Fruit fly (Drosophila melanogaster) whole organism, embryonic: ENCODE results near the gene CG43085.

Source experiments
- BEAF-32 ChIP-seq: fragments of 200-800 bp; sonication (Bioruptor generic); optimal IDR thresholded peaks from 3 replicates; lab custom pipeline; 2017; ENCODE audit warnings: missing biosample characterization, missing genetic modification characterization, mild to moderate bottlenecking, moderate library complexity, missing genetic modification reagents
- CG11085 ChIP-seq: fragments of 200-800 bp; sonication (Bioruptor generic); IDR thresholded peaks from 2 replicates; pipeline ENCODE4 v1.3.6; 2022; ENCODE audit warnings: missing biosample characterization, missing genetic modification characterization
- CG11560 ChIP-seq: fragments of 200-800 bp; sonication (Bioruptor generic); IDR thresholded peaks from 3 replicates; pipeline ENCODE4 v1.3.6; 2022; ENCODE audit warnings: missing biosample characterization, missing genetic modification characterization
- CG13775 ChIP-seq: fragments of 200-800 bp; sonication (Bioruptor generic); optimal IDR thresholded peaks from 3 replicates; lab custom pipeline; 2017; ENCODE audit warnings: missing biosample characterization, mild to moderate bottlenecking, missing genetic modification characterization
- CG14014 ChIP-seq: fragments of 200-800 bp; sonication (Bioruptor generic); IDR thresholded peaks from 2 replicates; pipeline ENCODE4 v1.3.6; 2022; ENCODE audit warnings: missing biosample characterization, missing genetic modification characterization
- CG1602 ChIP-seq: fragments of 200-800 bp; sonication (Bioruptor generic); optimal IDR thresholded peaks from 3 replicates; lab custom pipeline; 2016; ENCODE audit warnings: missing biosample characterization, missing genetic modification characterization
- CG18262 ChIP-seq: fragments of 200-800 bp; optimal IDR thresholded peaks from 3 replicates; lab custom pipeline; 2019; ENCODE audit warnings: missing biosample characterization, mild to moderate bottlenecking, missing genetic modification characterization, moderate library complexity
- CG18619 ChIP-seq: fragments of 200-800 bp; sonication (Bioruptor generic); optimal IDR thresholded peaks from 3 replicates; lab custom pipeline; 2017; ENCODE audit warnings: missing biosample characterization, mild to moderate bottlenecking, missing genetic modification characterization
- CG32767 ChIP-seq: fragments of 200-800 bp; sonication (Bioruptor generic); IDR thresholded peaks from 2 replicates; pipeline ENCODE4 v1.3.6; 2022; ENCODE audit warnings: missing biosample characterization, missing genetic modification characterization
- CG3726 ChIP-seq: fragments of 200-800 bp; sonication (Bioruptor generic); IDR thresholded peaks from 3 replicates; pipeline ENCODE4, ENCODE4 v1.3.6; 2022; ENCODE audit warnings: missing biosample characterization, missing genetic modification characterization
- CG4820 ChIP-seq: fragments of 200-800 bp; sonication (Bioruptor generic); optimal IDR thresholded peaks from 3 replicates; lab custom pipeline; 2016; ENCODE audit warnings: missing biosample characterization, missing genetic modification characterization
- CG4854 ChIP-seq: fragments of 200-800 bp; sonication (Bioruptor generic); optimal IDR thresholded peaks from 2 replicates; lab custom pipeline; 2016; ENCODE audit warnings: missing biosample characterization, missing genetic modification characterization, inconsistent platforms
- CG7839 ChIP-seq: fragments of 200-800 bp; sonication (Bioruptor generic); optimal IDR thresholded peaks from 3 replicates; lab custom pipeline; 2018; ENCODE audit warnings: missing biosample characterization, mild to moderate bottlenecking, missing genetic modification characterization, moderate library complexity
- CG7963 ChIP-seq: fragments of 200-800 bp; sonication (Bioruptor generic); IDR thresholded peaks from 3 replicates; pipeline ENCODE4 v1.3.6; 2022; ENCODE audit warnings: missing biosample characterization, missing genetic modification characterization; ENCODE audit not compliant: partially characterized antibody
- CG8281 ChIP-seq: fragments of 200-800 bp; sonication (Bioruptor generic); optimal IDR thresholded peaks from 2 replicates; lab custom pipeline; 2018; ENCODE audit warnings: missing biosample characterization, mild to moderate bottlenecking, missing genetic modification characterization, moderate library complexity
- CG8924 ChIP-seq: fragments of 200-800 bp; optimal IDR thresholded peaks from 3 replicates; lab custom pipeline; 2019; ENCODE audit warnings: missing biosample characterization, mild to moderate bottlenecking, missing genetic modification characterization, moderate library complexity
- CG9876 ChIP-seq: fragments of 200-800 bp; sonication (Bioruptor generic); optimal IDR thresholded peaks from 2 replicates; lab custom pipeline; 2016; ENCODE audit warnings: missing biosample characterization, missing genetic modification characterization
- Chrac-16 ChIP-seq: fragments of 200-800 bp; sonication (Bioruptor generic); optimal IDR thresholded peaks from 3 replicates; lab custom pipeline; 2016; ENCODE audit warnings: missing biosample characterization, missing genetic modification characterization
- D19B ChIP-seq: fragments of 200-800 bp; sonication (Bioruptor generic); optimal IDR thresholded peaks from 2 replicates; lab custom pipeline; 2017; ENCODE audit warnings: missing biosample characterization, mild to moderate bottlenecking, missing genetic modification characterization
- Dad ChIP-seq: fragments of 200-800 bp; sonication (Bioruptor generic); optimal IDR thresholded peaks from 3 replicates; lab custom pipeline; 2016; ENCODE audit warnings: missing biosample characterization, missing genetic modification characterization
- Dfd ChIP-seq, 2 experiments: fragments of >200 bp; optimal IDR thresholded peaks; 2 replicates each; lab custom pipeline; 2017; ENCODE audit warnings: missing biosample characterization in 2 of 2, missing genetic modification characterization in 2 of 2
- Doc2 ChIP-seq: fragments of 200-800 bp; sonication (Bioruptor generic); IDR thresholded peaks from 2 replicates; pipeline ENCODE4 v1.3.6; 2022; ENCODE audit warnings: missing biosample characterization, missing genetic modification characterization
- Hmx ChIP-seq: fragments of 200-800 bp; sonication (Bioruptor generic); optimal IDR thresholded peaks from 2 replicates; lab custom pipeline; 2016; ENCODE audit warnings: missing biosample characterization, missing genetic modification characterization
- Lpt ChIP-seq: fragments of >200 bp; optimal IDR thresholded peaks from 2 replicates; lab custom pipeline; 2018; ENCODE audit warnings: missing biosample characterization, missing genetic modification characterization
- MBD-R2 ChIP-seq: fragments of 200-800 bp; sonication (Bioruptor generic); IDR thresholded peaks from 2 replicates; pipeline ENCODE4 v1.3.6; 2022; ENCODE audit warnings: missing biosample characterization, missing genetic modification characterization
- Meics ChIP-seq: fragments of 200-800 bp; sonication (Bioruptor generic); optimal IDR thresholded peaks from 2 replicates; lab custom pipeline; 2017; ENCODE audit warnings: missing biosample characterization, mild to moderate bottlenecking, missing genetic modification characterization
- NC2β ChIP-seq: fragments of 200-800 bp; sonication (Bioruptor generic); optimal IDR thresholded peaks from 2 replicates; lab custom pipeline; 2016; ENCODE audit warnings: missing biosample characterization, missing genetic modification characterization
- Opbp ChIP-seq: fragments of 200-800 bp; sonication (Bioruptor generic); IDR thresholded peaks from 3 replicates; pipeline ENCODE4 v1.3.6; 2022; ENCODE audit warnings: missing biosample characterization, missing genetic modification characterization; ENCODE audit not compliant: partially characterized antibody
- Scr ChIP-seq: fragments of 200-800 bp; sonication (Bioruptor generic); IDR thresholded peaks from 2 replicates; pipeline ENCODE4 v1.3.6; 2022; ENCODE audit warnings: missing biosample characterization, missing genetic modification characterization; ENCODE audit not compliant: partially characterized antibody
- Sin3A ChIP-seq: fragments of >200 bp; optimal IDR thresholded peaks from 2 replicates; lab custom pipeline; 2018
- Sry-δ ChIP-seq: fragments of 200-800 bp; sonication (Bioruptor generic); optimal IDR thresholded peaks from 2 replicates; lab custom pipeline; 2016; ENCODE audit warnings: missing biosample characterization, missing genetic modification characterization
- Tbp ChIP-seq: fragments of >200 bp; optimal IDR thresholded peaks from 2 replicates; lab custom pipeline; 2018; ENCODE audit warnings: missing biosample characterization, missing genetic modification characterization
- Usf ChIP-seq: fragments of 200-800 bp; sonication (Bioruptor generic); optimal IDR thresholded peaks from 2 replicates; lab custom pipeline; 2017; ENCODE audit warnings: missing genotype, missing biosample characterization, missing genetic modification characterization
- ap ChIP-seq: fragments of 200-800 bp; sonication (Bioruptor generic); IDR thresholded peaks from 2 replicates; pipeline ENCODE4 v1.3.6; 2022; ENCODE audit warnings: missing biosample characterization, missing genetic modification characterization
- ato ChIP-seq: fragments of 200-800 bp; sonication (Bioruptor generic); IDR thresholded peaks from 2 replicates; pipeline ENCODE4 v1.3.6; 2022; ENCODE audit warnings: missing biosample characterization, missing genetic modification characterization; ENCODE audit not compliant: partially characterized antibody
- crc ChIP-seq: fragments of 200-800 bp; sonication (Bioruptor generic); optimal IDR thresholded peaks from 2 replicates; lab custom pipeline; 2016; ENCODE audit warnings: missing biosample characterization, missing genetic modification characterization
- cwo ChIP-seq: fragments of 200-800 bp; sonication (Bioruptor generic); optimal IDR thresholded peaks from 3 replicates; lab custom pipeline; 2017; ENCODE audit warnings: missing biosample characterization, missing genetic modification characterization, mild to moderate bottlenecking, moderate library complexity, missing genetic modification reagents
- gem ChIP-seq: fragments of 200-800 bp; sonication (Bioruptor generic); optimal IDR thresholded peaks from 2 replicates; lab custom pipeline; 2019; ENCODE audit warnings: missing biosample characterization, mild to moderate bottlenecking, missing genetic modification characterization, moderate library complexity
- her ChIP-seq: fragments of 200-800 bp; sonication (Bioruptor generic); optimal IDR thresholded peaks from 2 replicates; lab custom pipeline; 2016; ENCODE audit warnings: missing biosample characterization, missing genetic modification characterization
- ind ChIP-seq: fragments of 200-800 bp; sonication (Bioruptor generic); optimal IDR thresholded peaks from 3 replicates; lab custom pipeline; 2016; ENCODE audit warnings: missing biosample characterization, missing genetic modification characterization
- inv ChIP-seq: fragments of 200-800 bp; sonication (Bioruptor generic); IDR thresholded peaks from 2 replicates; pipeline ENCODE4 v1.3.6; 2022; ENCODE audit warnings: missing biosample characterization, missing genetic modification characterization; ENCODE audit not compliant: partially characterized antibody
- jing ChIP-seq: fragments of 200-800 bp; sonication (Bioruptor generic); optimal IDR thresholded peaks from 2 replicates; lab custom pipeline; 2018; ENCODE audit warnings: missing biosample characterization, mild to moderate bottlenecking, missing genetic modification characterization
- nau ChIP-seq: fragments of 200-800 bp; sonication (Bioruptor generic); optimal IDR thresholded peaks from 3 replicates; lab custom pipeline; 2017; ENCODE audit warnings: missing biosample characterization, mild to moderate bottlenecking, missing genetic modification characterization, missing genetic modification reagents
- nmo ChIP-seq: fragments of 200-800 bp; sonication (Bioruptor generic); optimal IDR thresholded peaks from 2 replicates; lab custom pipeline; 2018; ENCODE audit warnings: missing biosample characterization, mild to moderate bottlenecking, missing genetic modification characterization, moderate library complexity
- oc ChIP-seq: fragments of 200-800 bp; sonication (Bioruptor generic); optimal IDR thresholded peaks from 2 replicates; lab custom pipeline; 2018; ENCODE audit warnings: missing biosample characterization, mild to moderate bottlenecking, missing genetic modification characterization, moderate library complexity
- peb ChIP-seq: fragments of 200-800 bp; sonication (Bioruptor generic); IDR thresholded peaks from 2 replicates; pipeline ENCODE4 v1.3.6; 2022; ENCODE audit warnings: missing biosample characterization, missing genetic modification characterization
- row ChIP-seq: fragments of 200-800 bp; sonication (Bioruptor generic); IDR thresholded peaks from 3 replicates; pipeline ENCODE4 v1.3.6; 2022; ENCODE audit warnings: missing biosample characterization, missing genetic modification characterization
- schlank ChIP-seq: fragments of 200-800 bp; sonication (Bioruptor generic); optimal IDR thresholded peaks from 2 replicates; lab custom pipeline; 2018; ENCODE audit warnings: missing biosample characterization, mild to moderate bottlenecking, missing genetic modification characterization
- tll ChIP-seq, 2 experiments: fragments of 200-800 bp in 1 of 2; fragments of >200 bp in 1 of 2; sonication (Bioruptor generic) in 1 of 2; optimal IDR thresholded peaks; 2 replicates each; lab custom pipeline; 2017 to 2019; ENCODE audit warnings: missing biosample characterization in 2 of 2, missing genetic modification characterization in 2 of 2, mild to moderate bottlenecking in 1 of 2, moderate library complexity in 1 of 2
- vnd ChIP-seq: fragments of 200-800 bp; sonication (Bioruptor generic); IDR thresholded peaks from 3 replicates; pipeline ENCODE4 v1.3.6; 2022; ENCODE audit warnings: missing biosample characterization, missing genetic modification characterization; ENCODE audit not compliant: partially characterized antibody
- wor ChIP-seq: fragments of 200-800 bp; sonication (Bioruptor generic); IDR thresholded peaks from 2 replicates; pipeline ENCODE4 v1.3.6; 2022; ENCODE audit warnings: missing biosample characterization, missing genetic modification characterization

The CG43085 gene

dm6 chr3L:17656716-17657395 lies 10.3 kb upstream of the CG43085 start (continued):
- TF ChIP-seq wor (GFP tag; lab: Robert Waterston, UW), result no peak
- no peak for TF ChIP-seq nmo
- TF ChIP-seq Hmx, result no peak
- TF ChIP-seq CG1602 (GFP tag; lab: Kevin White, UChicago), result no peak
- no peak for TF ChIP-seq Dfd (GFP tag; optimal IDR thresholded peaks at IDR 0.05; lab: Kevin White, UChicago)
- TF ChIP-seq CG11560 (tag; lab: Robert Waterston, UW), result no peak
- TF ChIP-seq Sry-δ (GFP tag; lab: Kevin White, UChicago), result no peak
- no peak for TF ChIP-seq her
- no peak for TF ChIP-seq Chrac-16
- no peak for TF ChIP-seq crc (GFP tag; lab: Kevin White, UChicago)
- no peak for TF ChIP-seq CG32767 (GFP tag; lab: Robert Waterston, UW)
- no peak for TF ChIP-seq Lpt
- TF ChIP-seq CG18262 (tag; lab: Kevin White, UChicago), result no peak
- TF ChIP-seq CG7839 (tag; lab: Kevin White, UChicago), result peak; percentile 1
- TF ChIP-seq peb (GFP tag; lab: Robert Waterston, UW), result no peak
- no peak for TF ChIP-seq CG13775 (GFP tag; lab: Kevin White, UChicago)
- TF ChIP-seq cwo, result no peak
- no peak for TF ChIP-seq ap
- no peak for TF ChIP-seq CG7963 (GFP tag; lab: Robert Waterston, UW)
- TF ChIP-seq CG8924 (tag; lab: Kevin White, UChicago), result no peak
- no peak for TF ChIP-seq vnd
- TF ChIP-seq gem (tag; lab: Kevin White, UChicago), result peak; percentile 17
- no peak for TF ChIP-seq CG4820
- TF ChIP-seq ato, result no peak
- TF ChIP-seq CG14014 (GFP tag; lab: Robert Waterston, UW), result no peak
- peak; percentile 10 for TF ChIP-seq NC2β (GFP tag; lab: Kevin White, UChicago)
- TF ChIP-seq tll (GFP tag; optimal IDR thresholded peaks at IDR 0.05; lab: Kevin White, UChicago), result no peak
- TF ChIP-seq row, result peak; percentile 31; the same call in 1 of the 3 replicates
- no peak for TF ChIP-seq CG4854 (GFP tag; lab: Kevin White, UChicago)
- no peak for TF ChIP-seq MBD-R2 (GFP tag; lab: Robert Waterston, UW)
- TF ChIP-seq Scr (GFP tag; lab: Robert Waterston, UW), result no peak
- no peak for TF ChIP-seq CG8281
- TF ChIP-seq inv (GFP tag; lab: Robert Waterston, UW), result no peak
- no peak for TF ChIP-seq BEAF-32 (GFP tag; lab: Kevin White, UChicago)
- TF ChIP-seq nau (GFP tag; lab: Kevin White, UChicago), result no peak
- TF ChIP-seq Doc2 (GFP tag; lab: Robert Waterston, UW), result no peak
- TF ChIP-seq CG18619 (GFP tag; lab: Kevin White, UChicago), result no peak
- 0 out of 3 replicates have a peak, but pooled peaks have one; percentile 42 for TF ChIP-seq CG3726
- no peak for TF ChIP-seq Opbp (GFP tag; lab: Robert Waterston, UW)
- no peak for TF ChIP-seq Usf (GFP tag; lab: Kevin White, UChicago)
- no peak for TF ChIP-seq Dad (GFP tag; lab: Kevin White, UChicago)
- no peak for TF ChIP-seq CG11085
- TF ChIP-seq CG9876 (GFP tag; lab: Kevin White, UChicago), result no peak
- peak; percentile 58 for TF ChIP-seq oc (tag; lab: Kevin White, UChicago)
- no peak for TF ChIP-seq Sin3A
- TF ChIP-seq schlank (tag; lab: Kevin White, UChicago), result no peak
- no peak for TF ChIP-seq D19B (GFP tag; lab: Kevin White, UChicago)
- no peak for TF ChIP-seq jing (GFP tag; lab: Kevin White, UChicago)
- TF ChIP-seq Meics (GFP tag; lab: Kevin White, UChicago), result no peak
- TF ChIP-seq Tbp (GFP tag; lab: Kevin White, UChicago), result no peak
- TF ChIP-seq ind (GFP tag; lab: Kevin White, UChicago), result no peak
